Worm (Caenorhabditis elegans) whole organism, L4/young adult: Measurements from ENCODE around the gene xdh-1.

Experiments
- W03F9.2 ChIP-seq: fragments of 150-350 bp; optimal IDR thresholded peaks from 2 replicates; lab custom pipeline; 2014; ENCODE audit warnings: missing biosample characterization, missing genetic modification characterization
- him-1 ChIP-seq: sonication (generic microtip); optimal IDR thresholded peaks from 2 replicates; lab custom pipeline; 2016; ENCODE audit warnings: missing genotype, missing genetic modification reagents, missing genetic modification characterization, missing compliant biosample characterization

DNA sequence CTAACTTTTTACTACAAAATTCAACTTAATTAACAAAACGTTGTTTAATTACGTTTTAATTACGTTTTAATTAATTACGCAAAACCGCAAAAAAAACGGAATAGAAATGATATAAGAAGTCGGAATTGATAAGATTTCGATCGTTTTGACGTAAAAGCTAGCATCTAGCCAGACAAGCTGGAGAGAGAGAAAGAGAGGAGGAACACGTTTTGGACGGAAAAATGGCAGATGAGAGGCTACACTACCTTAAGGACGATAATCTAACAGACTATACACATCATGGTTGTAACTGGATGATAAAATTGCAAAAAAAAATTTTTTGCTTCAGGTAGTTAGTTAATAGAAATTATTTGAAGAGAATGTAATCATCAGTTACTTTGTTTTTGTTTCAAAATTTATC, 28.5 kb downstream of the xdh-1 start:
- TF ChIP-seq him-1 (tag; lab: Kevin White, UChicago) (no peak), W03F9.2 (tag; lab: Kevin White, UChicago) (no peak)
